Worm (Caenorhabditis elegans) whole organism, L4 larva: ENCODE results near the gene scl-1.

Experiments
- attf-4 ChIP-seq: sonication (generic microtip); optimal IDR thresholded peaks from 3 replicates; lab custom pipeline; 2017; ENCODE audit warnings: missing biosample characterization, missing genetic modification characterization
- ceh-20 ChIP-seq: fragments of 200-800 bp; sonication (Bioruptor generic); IDR thresholded peaks from 2 replicates; pipeline ENCODE4 v1.3.6; 2022; ENCODE audit warnings: missing genetic modification reagents, missing genetic modification characterization, missing compliant biosample characterization
- ces-1 ChIP-seq: fragments of 150-350 bp; sonication (generic microtip); optimal IDR thresholded peaks from 4 replicates; lab custom pipeline; 2014; ENCODE audit warnings: missing biosample characterization, missing genetic modification reagents, missing genetic modification characterization
- mdl-1 ChIP-seq, 2 experiments: fragments of 150-350 bp in 1 of 2; sonication (generic microtip) in 1 of 2; optimal IDR thresholded peaks; 2 replicates each; lab custom pipeline; 2014 to 2017; ENCODE audit warnings: missing biosample characterization in 2 of 2, missing genetic modification characterization in 2 of 2
- snpc-1.2 ChIP-seq: fragments of 200-800 bp; sonication (Bioruptor generic); IDR thresholded peaks from 2 replicates; pipeline ENCODE4 v1.3.6; 2022; ENCODE audit warnings: missing genetic modification reagents, missing genetic modification characterization, missing compliant biosample characterization

- TF ChIP-seq attf-4 (tag; lab: Kevin White, UChicago): no peak
- no peak for TF ChIP-seq mdl-1 (tag; optimal IDR thresholded peaks at IDR 0.05; lab: Kevin White, UChicago)
- no peak for TF ChIP-seq snpc-1.2 (GFP tag; lab: Robert Waterston, UW)
- TF ChIP-seq ceh-20: no peak
- no peak for TF ChIP-seq ces-1 (GFP tag; lab: Kevin White, UChicago)
Observed at ce11 chrIV:13066044-13066443, 9.9 kb downstream of the scl-1 start.
